Fruit fly (Drosophila melanogaster): ENCODE measurements around the gene Nhe2.

Gene Nhe2

DNA sequence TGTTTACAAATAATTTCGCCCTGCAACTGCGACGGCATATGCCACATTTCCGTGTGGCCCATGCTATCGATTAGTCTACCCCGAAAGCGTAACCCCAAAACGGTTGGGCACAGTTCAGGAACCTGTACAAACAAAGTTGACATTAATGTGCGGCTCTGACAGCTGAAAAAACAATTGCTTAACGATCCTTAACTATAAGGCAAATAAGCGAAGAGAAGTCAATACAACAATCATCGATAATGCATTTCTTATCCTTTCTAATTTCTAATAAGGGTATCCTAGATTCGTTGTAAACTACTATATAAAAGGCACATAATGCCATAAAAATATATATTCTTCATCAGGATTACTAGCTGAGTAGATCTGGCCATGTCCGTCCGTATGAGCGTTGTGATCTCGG, 7.5 kb downstream of the Nhe2 start (continued):
- TF ChIP-seq CG2889 (GFP tag; IDR thresholded peaks at IDR 0.05) (no peak), Xrp1 (GFP tag; IDR thresholded peaks at IDR 0.05) (0 out of 2 replicates have a peak, but pooled peaks have one; percentile 9), ato (GFP tag; IDR thresholded peaks at IDR 0.05; ENCODE audit: partially characterized antibody) (no peak), D19A (tag; optimal IDR thresholded peaks at IDR 0.05) (peak; percentile 65), CG15696 (tag; optimal IDR thresholded peaks at IDR 0.05) (peak; percentile 50)

DNA sequence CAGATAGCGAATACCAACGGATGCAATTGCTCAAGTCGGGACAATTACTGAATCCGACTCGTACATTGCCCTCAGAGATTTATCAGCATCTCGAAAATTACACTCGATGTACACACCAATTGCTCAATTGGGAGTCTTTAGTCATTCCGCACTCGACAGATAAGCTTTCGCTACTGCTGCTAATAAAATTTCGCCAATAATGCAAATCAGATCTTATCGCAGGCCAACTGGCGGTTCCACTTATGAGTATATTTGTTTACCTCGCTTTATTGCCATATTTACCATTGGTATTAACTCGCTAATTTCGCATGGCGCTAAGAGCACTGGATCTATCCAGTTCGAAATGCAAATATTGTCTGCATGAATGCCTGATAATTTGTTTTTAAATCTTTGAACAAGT, 9.2 kb downstream of the Nhe2 start:
- no peak for TF ChIP-seq BtbVII (GFP tag; optimal IDR thresholded peaks at IDR 0.05)
- TF ChIP-seq sens (GFP tag): peak; percentile 59

DNA sequence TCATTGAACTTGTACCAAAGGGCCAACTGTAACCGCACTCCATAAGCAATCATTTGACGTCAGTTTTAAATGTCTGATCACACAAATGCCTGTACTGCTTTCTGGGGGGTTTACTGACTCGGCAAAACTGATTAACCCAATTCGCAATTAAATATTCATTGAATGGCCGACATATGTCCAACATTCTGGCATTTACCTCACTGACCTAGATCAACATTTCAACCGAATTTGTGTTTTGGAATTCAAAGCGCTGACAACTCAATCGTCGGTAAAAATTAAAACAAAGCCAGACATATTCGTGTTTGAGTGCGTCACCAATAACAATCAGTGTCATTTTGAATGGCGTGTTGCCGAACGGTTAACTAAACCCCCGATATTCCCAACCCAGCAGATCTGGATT, 11.3 kb downstream of the Nhe2 start:
- TF ChIP-seq da (GFP tag; optimal IDR thresholded peaks at IDR 0.05): no peak
- TF ChIP-seq CG9817 (tag; optimal IDR thresholded peaks at IDR 0.05): no peak
- peak; percentile 97 for TF ChIP-seq CG2199 (GFP tag; IDR thresholded peaks at IDR 0.05)

DNA sequence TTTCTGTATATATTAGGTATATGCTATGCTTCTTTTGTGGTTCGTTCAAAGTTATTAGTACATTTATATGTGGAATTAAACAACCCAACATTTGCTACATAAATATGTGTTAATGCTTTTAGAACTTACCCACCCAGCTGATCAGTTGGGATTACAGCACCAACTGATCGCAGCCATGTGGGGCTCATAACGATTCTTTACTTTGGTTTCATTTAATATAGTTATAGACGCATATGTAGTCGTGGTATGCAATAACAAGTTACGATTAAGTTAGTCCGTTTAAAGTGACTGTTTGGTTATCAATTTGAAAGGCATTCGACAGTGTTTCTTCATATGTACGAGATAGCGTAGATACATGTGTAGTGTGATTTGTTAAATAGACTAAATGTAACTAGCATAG, 31.4 kb downstream of the Nhe2 start:
- no peak for TF ChIP-seq CG10274 (GFP tag; optimal IDR thresholded peaks at IDR 0.05)
- TF ChIP-seq nom (GFP tag; optimal IDR thresholded peaks at IDR 0.05): no peak
- TF ChIP-seq CG6654 (GFP tag; optimal IDR thresholded peaks at IDR 0.05): no peak
- TF ChIP-seq hkb (optimal IDR thresholded peaks at IDR 0.05): no peak
- TF ChIP-seq hkb (GFP tag; IDR thresholded peaks at IDR 0.05): no peak
- TF ChIP-seq gcm (GFP tag; optimal IDR thresholded peaks at IDR 0.05): no peak
- no peak for TF ChIP-seq fd102C (GFP tag; optimal IDR thresholded peaks at IDR 0.05)
- TF ChIP-seq GATAe (GFP tag; conservative IDR thresholded peaks at IDR 0.05): no peak
- TF ChIP-seq Atf-2 (GFP tag; optimal IDR thresholded peaks at IDR 0.05): no peak
- TF ChIP-seq Taf1 (GFP tag; IDR thresholded peaks at IDR 0.05): no peak
- TF ChIP-seq CG1792 (GFP tag; optimal IDR thresholded peaks at IDR 0.05): no peak

DNA sequence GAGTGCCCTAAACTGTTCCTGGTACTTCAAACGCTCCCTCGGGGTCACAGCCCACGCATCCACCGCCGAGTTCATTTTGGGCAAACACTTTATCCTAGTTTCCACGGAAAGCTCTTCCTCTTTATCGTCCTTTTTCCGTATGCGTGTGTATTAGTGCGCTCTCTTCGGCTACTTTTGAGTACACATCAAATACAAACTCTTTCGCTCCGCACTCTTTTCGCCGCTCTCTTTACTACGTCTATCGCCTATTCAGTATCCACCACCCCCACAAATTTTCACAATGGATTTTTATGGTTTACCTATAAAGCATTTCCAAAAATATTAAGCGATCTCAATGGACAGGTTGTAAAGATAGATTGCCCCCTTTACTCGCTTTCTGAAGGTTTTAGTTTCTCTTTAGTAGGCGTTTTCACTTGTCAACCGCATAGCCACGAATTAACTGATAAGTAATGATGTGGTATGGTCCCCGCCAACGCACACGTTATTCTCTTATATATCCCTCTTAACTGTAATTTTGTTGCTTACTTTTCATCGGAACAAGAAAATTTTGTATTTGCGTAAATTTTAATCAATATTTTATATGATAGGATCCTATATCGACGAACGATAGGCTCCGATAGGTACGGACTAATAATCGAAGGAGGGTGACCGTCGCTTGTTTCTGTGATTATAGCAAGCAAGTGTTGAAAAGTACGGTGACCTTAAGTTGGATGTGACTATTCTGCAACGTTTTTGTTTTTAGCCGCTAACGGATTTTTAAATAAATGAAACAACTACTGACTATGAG, 37.5 kb downstream of the Nhe2 start, which contains the start of gene Dap160:
Gene Dap160, minus strand, starts transcription at position 634 of the 787 bp plus-strand sequence.
- TF ChIP-seq CG8478 (optimal IDR thresholded peaks at IDR 0.05) (no peak), Bgb (GFP tag; IDR thresholded peaks at IDR 0.05; ENCODE audit: partially characterized antibody) (peak; percentile 78), Nf-YA (GFP tag; IDR thresholded peaks at IDR 0.05) (no peak), Fer3 (tag; optimal IDR thresholded peaks at IDR 0.05) (no peak), mirr (GFP tag; optimal IDR thresholded peaks at IDR 0.05) (peak; percentile 24), kni (GFP tag; optimal IDR thresholded peaks at IDR 0.05) (no peak), chinmo (GFP tag; IDR thresholded peaks at IDR 0.05; ENCODE audit: partially characterized antibody) (no peak), Dip3 (GFP tag; optimal IDR thresholded peaks at IDR 0.05) (no peak), Max (GFP tag; optimal IDR thresholded peaks at IDR 0.05) (peak; percentile 3), CG3281 (GFP tag; optimal IDR thresholded peaks at IDR 0.05) (peak; percentile 21), Rfx (GFP tag; IDR thresholded peaks at IDR 0.05) (peak; percentile 52; the same call in 1 of the 2 replicates), mam (GFP tag; optimal IDR thresholded peaks at IDR 0.05) (peak; percentile 16), CG16813 (GFP tag; IDR thresholded peaks at IDR 0.05; ENCODE audit: partially characterized antibody) (peak; percentile 71), Scr (GFP tag; IDR thresholded peaks at IDR 0.05; ENCODE audit: partially characterized antibody) (peak; percentile 75), scrt (GFP tag; optimal IDR thresholded peaks at IDR 0.05) (no peak), sob (GFP tag; IDR thresholded peaks at IDR 0.05) (peak; percentile 59; the same call in 1 of the 2 replicates), z (GFP tag; IDR thresholded peaks at IDR 0.05) (no peak), CG3847 (GFP tag; IDR thresholded peaks at IDR 0.05) (peak; percentile 36), HLH4C (GFP tag; IDR thresholded peaks at IDR 0.05; ENCODE audit: partially characterized antibody) (peak; percentile 62), Pdp1 (GFP tag; optimal IDR thresholded peaks at IDR 0.05) (peak in 1 of 2 experiments; percentile 27), YL-1 (GFP tag; optimal IDR thresholded peaks at IDR 0.05) (peak; percentile 47), CG6791 (GFP tag; IDR thresholded peaks at IDR 0.05; ENCODE audit: partially characterized antibody) (peak; percentile 86), zfh2 (GFP tag; optimal IDR thresholded peaks at IDR 0.05) (peak; percentile 7)

Measured in whole organism, embryonic.